Fruit fly (Drosophila melanogaster) Kc167 (cell line): ENCODE data around the gene CG31674.

Source experiments
- Sin3A ChIP-seq: fragments of >200 bp; optimal IDR thresholded peaks from 2 replicates; lab custom pipeline; 2018; ENCODE audit warnings: missing external identifiers
- h ChIP-seq: fragments of >200 bp; optimal IDR thresholded peaks from 3 replicates; lab custom pipeline; 2018; ENCODE audit warnings: missing external identifiers
- insv ChIP-seq: fragments of >200 bp; optimal IDR thresholded peaks from 3 replicates; lab custom pipeline; 2018; ENCODE audit warnings: missing external identifiers
- psq ChIP-seq: fragments of >200 bp; optimal IDR thresholded peaks from 2 replicates; lab custom pipeline; 2017; ENCODE audit warnings: missing external identifiers

- TF ChIP-seq insv (lab: Kevin White, UChicago), result no peak
- no peak for TF ChIP-seq psq (lab: Kevin White, UChicago)
- TF ChIP-seq Sin3A (lab: Kevin White, UChicago), result no peak
- no peak for TF ChIP-seq h (lab: Kevin White, UChicago)
Measured at dm6 chr2L:20783908-20784307, 47.2 kb upstream of the CG31674 start.
